Fruit fly (Drosophila melanogaster): ENCODE results near the gene CG5334.
A peak's percentile ranks its signal among the peaks of the same experiment; 100 is the strongest.

The CG5334 gene

dm6 chrX:14784002-14784568 lies 9.0 kb downstream of the CG5334 start, which contains the start of gene Ag5r2:
Gene Ag5r2 (minus strand): TSS chrX:14784052.
- TF ChIP-seq lz (GFP tag; optimal IDR thresholded peaks at IDR 0.05) = no peak
- TF ChIP-seq fkh (GFP tag; optimal IDR thresholded peaks at IDR 0.05) = no peak

dm6 chrX:14786451-14786850 lies 11.3 kb downstream of the CG5334 start, which contains the start of gene Ag5r:
Gene Ag5r (minus strand): TSS chrX:14786551.
- TF ChIP-seq CG3919 (GFP tag; optimal IDR thresholded peaks at IDR 0.05) (no peak), CG7368 (GFP tag; optimal IDR thresholded peaks at IDR 0.05) (no peak), Hr4 (GFP tag; optimal IDR thresholded peaks at IDR 0.05) (no peak), Lpt (GFP tag; optimal IDR thresholded peaks at IDR 0.05) (no peak), CG10631 (GFP tag; optimal IDR thresholded peaks at IDR 0.05) (no peak), CG15336 (GFP tag; IDR thresholded peaks at IDR 0.05) (no peak), vri (GFP tag; optimal IDR thresholded peaks at IDR 0.05) (no peak), Ets96B (tag; optimal IDR thresholded peaks at IDR 0.05) (no peak), spab (GFP tag; optimal IDR thresholded peaks at IDR 0.05) (no peak), CG10669 (GFP tag; optimal IDR thresholded peaks at IDR 0.05) (no peak), fd85E (GFP tag; optimal IDR thresholded peaks at IDR 0.05) (no peak), Gug (GFP tag; IDR thresholded peaks at IDR 0.05) (no peak), CG31627 (GFP tag; optimal IDR thresholded peaks at IDR 0.05) (no peak)

dm6 chrX:14802611-14803110 lies 27.6 kb downstream of the CG5334 start:
- TF ChIP-seq fd59A (GFP tag; optimal IDR thresholded peaks at IDR 0.05) (no peak), fkh (GFP tag; optimal IDR thresholded peaks at IDR 0.05) (peak; percentile 43), Met (GFP tag; optimal IDR thresholded peaks at IDR 0.05) (no peak), salr (GFP tag; optimal IDR thresholded peaks at IDR 0.05) (no peak)

- peak; percentile 1 for TF ChIP-seq Hr4 (GFP tag; optimal IDR thresholded peaks at IDR 0.05)
- TF ChIP-seq CG10631 (GFP tag; optimal IDR thresholded peaks at IDR 0.05) = peak; percentile 23
- peak; percentile 4 for TF ChIP-seq pdm3 (GFP tag; optimal IDR thresholded peaks at IDR 0.05)
- no peak for TF ChIP-seq svp (GFP tag)
- TF ChIP-seq Eip78C (GFP tag) = peak; percentile 54
- TF ChIP-seq spab (GFP tag; optimal IDR thresholded peaks at IDR 0.05) = no peak
- TF ChIP-seq esn (GFP tag; optimal IDR thresholded peaks at IDR 0.05) = no peak
- peak; percentile 2 for TF ChIP-seq CG10669 (GFP tag; optimal IDR thresholded peaks at IDR 0.05)
- peak; percentile 16 for TF ChIP-seq OdsH (GFP tag; optimal IDR thresholded peaks at IDR 0.05)
- TF ChIP-seq eg (GFP tag; IDR thresholded peaks at IDR 0.05) = peak; percentile 45; the same call in 2 of the 3 replicates
- peak; percentile 49; the same call in 1 of the 3 replicates for TF ChIP-seq CG6163 (GFP tag; IDR thresholded peaks at IDR 0.05)
- peak; percentile 22 for TF ChIP-seq CG32006 (GFP tag; optimal IDR thresholded peaks at IDR 0.05)
Observed at dm6 chrX:14805646-14806045, 30.5 kb downstream of the CG5334 start.

dm6 chrX:14810433-14810832 lies 35.3 kb downstream of the CG5334 start:
- TF ChIP-seq esn (GFP tag; optimal IDR thresholded peaks at IDR 0.05) (peak; percentile 40), Met (GFP tag; optimal IDR thresholded peaks at IDR 0.05) (peak; percentile 11), CG8319 (GFP tag; optimal IDR thresholded peaks at IDR 0.05) (no peak), CG1621 (tag; optimal IDR thresholded peaks at IDR 0.05) (no peak), topi (GFP tag; optimal IDR thresholded peaks at IDR 0.05) (peak; percentile 2), Blimp-1 (GFP tag; optimal IDR thresholded peaks at IDR 0.05) (no peak), CG11762 (GFP tag; optimal IDR thresholded peaks at IDR 0.05; ENCODE audit: insufficient read depth) (no peak), CG31627 (GFP tag; optimal IDR thresholded peaks at IDR 0.05) (no peak), Hr38 (GFP tag; optimal IDR thresholded peaks at IDR 0.05) (no peak), CG10631 (GFP tag; optimal IDR thresholded peaks at IDR 0.05) (no peak), Sox14 (GFP tag; optimal IDR thresholded peaks at IDR 0.05) (no peak), CG32006 (GFP tag; optimal IDR thresholded peaks at IDR 0.05) (peak; percentile 29), CG4318 (GFP tag; optimal IDR thresholded peaks at IDR 0.05) (no peak), CG6276 (GFP tag; optimal IDR thresholded peaks at IDR 0.05) (no peak), fkh (GFP tag; optimal IDR thresholded peaks at IDR 0.05) (no peak), CG10669 (GFP tag; optimal IDR thresholded peaks at IDR 0.05) (no peak), dsx (GFP tag; optimal IDR thresholded peaks at IDR 0.05; ENCODE audit: poor library complexity, severe bottlenecking) (no peak), Eip75B (GFP tag; optimal IDR thresholded peaks at IDR 0.05) (no peak), Gug (GFP tag; IDR thresholded peaks at IDR 0.05) (0 out of 2 replicates have a peak, but pooled peaks have one; percentile 26), vri (GFP tag; optimal IDR thresholded peaks at IDR 0.05) (peak; percentile 3), CG3919 (GFP tag; optimal IDR thresholded peaks at IDR 0.05) (peak; percentile 19), Hr39 (GFP tag; optimal IDR thresholded peaks at IDR 0.05) (no peak), CG6792 (GFP tag; optimal IDR thresholded peaks at IDR 0.05) (peak; percentile 17), Lpt (GFP tag; optimal IDR thresholded peaks at IDR 0.05) (no peak), CG8119 (GFP tag; IDR thresholded peaks at IDR 0.05) (no peak), Hr4 (GFP tag; optimal IDR thresholded peaks at IDR 0.05) (no peak), achi (GFP tag; optimal IDR thresholded peaks at IDR 0.05) (peak; percentile 13)
